Fruit fly (Drosophila melanogaster) whole organism, embryonic: ENCODE results near the gene Pis.

ENCODE experiments used
- Bdp1 ChIP-seq: fragments of 200-800 bp; sonication (Bioruptor generic); optimal IDR thresholded peaks from 3 replicates; lab custom pipeline; 2016; ENCODE audit warnings: missing biosample characterization, missing genetic modification characterization
- Blimp-1 ChIP-seq: fragments of 200-800 bp; sonication (Bioruptor generic); optimal IDR thresholded peaks from 3 replicates; lab custom pipeline; 2018; ENCODE audit warnings: missing biosample characterization, missing genetic modification characterization, mild to moderate bottlenecking, moderate library complexity, missing genetic modification reagents
- CG13287 ChIP-seq: fragments of 200-800 bp; sonication (Bioruptor generic); IDR thresholded peaks from 2 replicates; pipeline ENCODE4 v1.3.6; 2022; ENCODE audit warnings: missing biosample characterization, missing genetic modification characterization; ENCODE audit not compliant: partially characterized antibody
- CG14050 ChIP-seq: fragments of 200-800 bp; sonication (Bioruptor generic); IDR thresholded peaks from 3 replicates; pipeline ENCODE4 v1.3.6; 2022; ENCODE audit warnings: missing biosample characterization, missing genetic modification characterization
- CG14667 ChIP-seq: fragments of 200-800 bp; sonication (Bioruptor generic); IDR thresholded peaks from 2 replicates; pipeline ENCODE4 v1.3.6; 2022; ENCODE audit warnings: missing biosample characterization, missing genetic modification characterization
- CG1529 ChIP-seq: fragments of 200-800 bp; sonication (Bioruptor generic); optimal IDR thresholded peaks from 3 replicates; lab custom pipeline; 2018; ENCODE audit warnings: missing biosample characterization, missing genetic modification characterization
- CG16813 ChIP-seq: fragments of 200-800 bp; sonication (Bioruptor generic); IDR thresholded peaks from 3 replicates; pipeline ENCODE4 v1.3.6; 2022; ENCODE audit warnings: missing biosample characterization, missing genetic modification characterization; ENCODE audit not compliant: partially characterized antibody
- CG16815 ChIP-seq: fragments of 200-800 bp; sonication (Bioruptor generic); optimal IDR thresholded peaks from 3 replicates; lab custom pipeline; 2017; ENCODE audit warnings: missing biosample characterization, mild to moderate bottlenecking, missing genetic modification characterization
- CG17568 ChIP-seq: fragments of 200-800 bp; sonication (Bioruptor generic); optimal IDR thresholded peaks from 2 replicates; lab custom pipeline; 2018; ENCODE audit warnings: missing biosample characterization, mild to moderate bottlenecking, missing genetic modification characterization, moderate library complexity
- CG18262 ChIP-seq: fragments of 200-800 bp; optimal IDR thresholded peaks from 3 replicates; lab custom pipeline; 2019; ENCODE audit warnings: missing biosample characterization, mild to moderate bottlenecking, missing genetic modification characterization, moderate library complexity
- CG31224 ChIP-seq: fragments of 200-800 bp; sonication (Bioruptor generic); IDR thresholded peaks from 2 replicates; pipeline ENCODE4 v1.3.6; 2022; ENCODE audit warnings: missing biosample characterization, missing genetic modification characterization
- CG3838 ChIP-seq: fragments of 200-800 bp; sonication (Bioruptor generic); optimal IDR thresholded peaks from 3 replicates; lab custom pipeline; 2016; ENCODE audit warnings: missing biosample characterization, missing genetic modification characterization
- CG5180 ChIP-seq: fragments of 200-800 bp; sonication (Bioruptor generic); optimal IDR thresholded peaks from 3 replicates; lab custom pipeline; 2017; ENCODE audit warnings: missing biosample characterization, missing genetic modification characterization, mild to moderate bottlenecking, moderate library complexity, missing genetic modification reagents
- CG6765 ChIP-seq: fragments of 200-800 bp; sonication (Bioruptor generic); optimal IDR thresholded peaks from 3 replicates; lab custom pipeline; 2017; ENCODE audit warnings: missing biosample characterization, mild to moderate bottlenecking, missing genetic modification characterization
- CG7786 ChIP-seq: fragments of 200-800 bp; sonication (Bioruptor generic); optimal IDR thresholded peaks from 2 replicates; lab custom pipeline; 2016; ENCODE audit warnings: missing biosample characterization, missing genetic modification characterization
- CG8944 ChIP-seq: fragments of 200-800 bp; sonication (Bioruptor generic); optimal IDR thresholded peaks from 3 replicates; lab custom pipeline; 2016; ENCODE audit warnings: missing biosample characterization, missing genetic modification characterization
- CG9876 ChIP-seq: fragments of 200-800 bp; sonication (Bioruptor generic); optimal IDR thresholded peaks from 2 replicates; lab custom pipeline; 2016; ENCODE audit warnings: missing biosample characterization, missing genetic modification characterization
- CG9932 ChIP-seq: fragments of 200-800 bp; sonication (Bioruptor generic); IDR thresholded peaks from 2 replicates; pipeline ENCODE4 v1.3.6; 2022; ENCODE audit warnings: missing biosample characterization, missing genetic modification characterization
- Chrac-16 ChIP-seq: fragments of 200-800 bp; sonication (Bioruptor generic); optimal IDR thresholded peaks from 3 replicates; lab custom pipeline; 2016; ENCODE audit warnings: missing biosample characterization, missing genetic modification characterization
- CoRest ChIP-seq: fragments of 200-800 bp; sonication (Bioruptor generic); optimal IDR thresholded peaks from 3 replicates; lab custom pipeline; 2018; ENCODE audit warnings: missing biosample characterization, mild to moderate bottlenecking, missing genetic modification characterization, moderate library complexity
- Dbx ChIP-seq: fragments of 200-800 bp; sonication (Bioruptor generic); IDR thresholded peaks from 3 replicates; pipeline ENCODE4 v1.3.6; 2022; ENCODE audit warnings: missing biosample characterization, missing genetic modification characterization
- Deaf1 ChIP-seq: fragments of 200-800 bp; optimal IDR thresholded peaks from 3 replicates; lab custom pipeline; 2019; ENCODE audit warnings: missing biosample characterization, mild to moderate bottlenecking, missing genetic modification characterization, moderate library complexity
- E2f2 ChIP-seq: fragments of 200-800 bp; sonication (Bioruptor generic); IDR thresholded peaks from 2 replicates; pipeline ENCODE4 v1.3.6; 2022; ENCODE audit warnings: missing biosample characterization, missing genetic modification characterization
- Ets97D ChIP-seq: fragments of 200-800 bp; sonication (Bioruptor generic); optimal IDR thresholded peaks from 3 replicates; lab custom pipeline; 2016; ENCODE audit warnings: missing biosample characterization, missing genetic modification characterization
- Fer1 ChIP-seq: fragments of 200-800 bp; sonication (Bioruptor generic); optimal IDR thresholded peaks from 2 replicates; lab custom pipeline; 2017; ENCODE audit warnings: missing biosample characterization, mild to moderate bottlenecking, missing genetic modification characterization
- Fer3 ChIP-seq: fragments of 200-800 bp; sonication (Bioruptor generic); optimal IDR thresholded peaks from 2 replicates; lab custom pipeline; 2018; ENCODE audit warnings: missing biosample characterization, mild to moderate bottlenecking, missing genetic modification characterization, moderate library complexity
- HHEX ChIP-seq: fragments of 200-800 bp; sonication (Bioruptor generic); optimal IDR thresholded peaks from 3 replicates; lab custom pipeline; 2017; ENCODE audit warnings: missing biosample characterization, mild to moderate bottlenecking, missing genetic modification characterization, missing genetic modification reagents
- Hey ChIP-seq: fragments of 200-800 bp; sonication (Bioruptor generic); optimal IDR thresholded peaks from 3 replicates; lab custom pipeline; 2018; ENCODE audit warnings: missing biosample characterization, mild to moderate bottlenecking, missing genetic modification characterization
- HmgZ ChIP-seq: fragments of 200-800 bp; sonication (Bioruptor generic); optimal IDR thresholded peaks from 2 replicates; lab custom pipeline; 2018; ENCODE audit warnings: missing biosample characterization, mild to moderate bottlenecking, missing genetic modification characterization
- Nf-YC ChIP-seq: fragments of 200-800 bp; optimal IDR thresholded peaks from 3 replicates; lab custom pipeline; 2019; ENCODE audit warnings: missing biosample characterization, mild to moderate bottlenecking, missing genetic modification characterization, moderate library complexity
- ac ChIP-seq: fragments of 200-800 bp; sonication (Bioruptor generic); optimal IDR thresholded peaks from 3 replicates; lab custom pipeline; 2017; ENCODE audit warnings: missing biosample characterization, mild to moderate bottlenecking, missing genetic modification characterization
- amos ChIP-seq: fragments of 200-800 bp; sonication (Bioruptor generic); IDR thresholded peaks from 2 replicates; pipeline ENCODE4 v1.3.6; 2022; ENCODE audit warnings: missing biosample characterization, missing genetic modification characterization; ENCODE audit not compliant: partially characterized antibody
- bab2 ChIP-seq: fragments of 200-800 bp; sonication (Bioruptor generic); optimal IDR thresholded peaks from 2 replicates; lab custom pipeline; 2016; ENCODE audit warnings: missing biosample characterization, missing genetic modification characterization
- bbx ChIP-seq: fragments of 200-800 bp; sonication (Bioruptor generic); IDR thresholded peaks from 2 replicates; pipeline ENCODE4 v1.3.6; 2022; ENCODE audit warnings: missing biosample characterization, missing genetic modification characterization; ENCODE audit not compliant: partially characterized antibody
- crc ChIP-seq: fragments of 200-800 bp; sonication (Bioruptor generic); optimal IDR thresholded peaks from 2 replicates; lab custom pipeline; 2016; ENCODE audit warnings: missing biosample characterization, missing genetic modification characterization
- cwo ChIP-seq: fragments of 200-800 bp; sonication (Bioruptor generic); optimal IDR thresholded peaks from 3 replicates; lab custom pipeline; 2017; ENCODE audit warnings: missing biosample characterization, missing genetic modification characterization, mild to moderate bottlenecking, moderate library complexity, missing genetic modification reagents
- insv ChIP-seq, 2 experiments: fragments of 200-800 bp; sonication (Bioruptor generic); optimal IDR thresholded peaks; 3 replicates each; lab custom pipeline; 2016 to 2018; ENCODE audit warnings: missing biosample characterization in 2 of 2, missing genetic modification characterization in 2 of 2
- pb ChIP-seq: fragments of 200-800 bp; sonication (Bioruptor generic); optimal IDR thresholded peaks from 3 replicates; lab custom pipeline; 2016; ENCODE audit warnings: missing biosample characterization, missing genetic modification characterization
- pros ChIP-seq: fragments of 200-800 bp; sonication (Bioruptor generic); optimal IDR thresholded peaks from 3 replicates; lab custom pipeline; 2019; ENCODE audit warnings: missing biosample characterization, mild to moderate bottlenecking, missing genetic modification characterization, moderate library complexity
- pzg ChIP-seq: fragments of 200-800 bp; sonication (Bioruptor generic); optimal IDR thresholded peaks from 3 replicates; lab custom pipeline; 2018; ENCODE audit warnings: missing biosample characterization, mild to moderate bottlenecking, missing genetic modification characterization, moderate library complexity
- rib ChIP-seq: fragments of 200-800 bp; sonication (Bioruptor generic); IDR thresholded peaks from 2 replicates; pipeline ENCODE4 v1.3.6; 2022; ENCODE audit warnings: missing biosample characterization, missing genetic modification characterization
- row ChIP-seq: fragments of 200-800 bp; sonication (Bioruptor generic); IDR thresholded peaks from 3 replicates; pipeline ENCODE4 v1.3.6; 2022; ENCODE audit warnings: missing biosample characterization, missing genetic modification characterization
- sc ChIP-seq, 3 experiments: fragments of >200 bp in 2 of 3; fragments of 200-800 bp in 1 of 3; sonication (Bioruptor generic) in 1 of 3; optimal IDR thresholded peaks; 2 replicates in 2 of 3; 3 replicates in 1 of 3; lab custom pipeline; 2017; ENCODE audit warnings: mild to moderate bottlenecking in 1 of 3, missing biosample characterization in 1 of 3, missing genetic modification characterization in 1 of 3, missing genetic modification reagents in 1 of 3
- schlank ChIP-seq: fragments of 200-800 bp; sonication (Bioruptor generic); optimal IDR thresholded peaks from 2 replicates; lab custom pipeline; 2018; ENCODE audit warnings: missing biosample characterization, mild to moderate bottlenecking, missing genetic modification characterization
- scrt ChIP-seq: fragments of 200-800 bp; sonication (Bioruptor generic); optimal IDR thresholded peaks from 2 replicates; lab custom pipeline; 2018; ENCODE audit warnings: missing biosample characterization, mild to moderate bottlenecking, missing genetic modification characterization, moderate library complexity
- slou ChIP-seq: fragments of 200-800 bp; sonication (Bioruptor generic); optimal IDR thresholded peaks from 3 replicates; lab custom pipeline; 2016; ENCODE audit warnings: missing biosample characterization, missing genetic modification characterization
- sob ChIP-seq: fragments of 200-800 bp; sonication (Bioruptor generic); IDR thresholded peaks from 2 replicates; pipeline ENCODE4 v1.3.6; 2022; ENCODE audit warnings: missing biosample characterization, missing genetic modification characterization
- zen ChIP-seq: fragments of 200-800 bp; sonication (Bioruptor generic); optimal IDR thresholded peaks from 3 replicates; lab custom pipeline; 2018; ENCODE audit warnings: missing biosample characterization, mild to moderate bottlenecking, missing genetic modification characterization, moderate library complexity
- zen2 ChIP-seq: fragments of 200-800 bp; sonication (Bioruptor generic); IDR thresholded peaks from 3 replicates; pipeline ENCODE4 v1.3.6; 2022; ENCODE audit warnings: missing biosample characterization, missing genetic modification characterization; ENCODE audit not compliant: partially characterized antibody

The Pis gene

dm6 chrX:15738890-15739550 lies 35.5 kb upstream of the Pis start, which contains the start of the genes CG11679 and CG8206 (continued):
- no peak for TF ChIP-seq Deaf1 (tag; lab: Kevin White, UChicago)
- TF ChIP-seq bab2 (GFP tag; lab: Kevin White, UChicago): peak; percentile 21
- no peak for TF ChIP-seq CG5180
- TF ChIP-seq Bdp1 (GFP tag; lab: Kevin White, UChicago): no peak
- TF ChIP-seq Fer1 (GFP tag; lab: Kevin White, UChicago): peak; percentile 36
- TF ChIP-seq CG9932 (GFP tag; lab: Robert Waterston, UW): peak; percentile 61
- TF ChIP-seq schlank (tag; lab: Kevin White, UChicago): no peak
- TF ChIP-seq sob: peak; percentile 24; the same call in 1 of the 2 replicates
- TF ChIP-seq Blimp-1 (GFP tag; lab: Kevin White, UChicago): no peak
- TF ChIP-seq CG16813: peak; percentile 39; the same call in 2 of the 3 replicates
- TF ChIP-seq CG1529 (GFP tag; lab: Kevin White, UChicago): no peak
- 0 out of 2 replicates have a peak, but pooled peaks have one; percentile 17 for TF ChIP-seq E2f2
- no peak for TF ChIP-seq pb (GFP tag; lab: Kevin White, UChicago)
- TF ChIP-seq crc (GFP tag; lab: Kevin White, UChicago): no peak
- no peak for TF ChIP-seq pros (GFP tag; lab: Kevin White, UChicago)
- no peak for TF ChIP-seq rib (GFP tag; lab: Robert Waterston, UW)
- TF ChIP-seq CG17568 (GFP tag; lab: Kevin White, UChicago): no peak
- TF ChIP-seq CG9876 (GFP tag; lab: Kevin White, UChicago): no peak
- no peak for TF ChIP-seq CG31224 (GFP tag; lab: Robert Waterston, UW)
- peak; percentile 42 for TF ChIP-seq Nf-YC
- no peak for TF ChIP-seq ac
- no peak for TF ChIP-seq CG14050
- no peak for TF ChIP-seq HHEX (GFP tag; lab: Kevin White, UChicago)
- TF ChIP-seq CG13287 (GFP tag; lab: Robert Waterston, UW): peak; percentile 45
- TF ChIP-seq CG7786: peak; percentile 54
- no peak for TF ChIP-seq CG6765
- TF ChIP-seq zen: no peak
- peak; percentile 3 for TF ChIP-seq Fer3
- TF ChIP-seq CoRest: peak; percentile 59
- TF ChIP-seq insv (GFP tag; optimal IDR thresholded peaks at IDR 0.05; lab: Kevin White, UChicago): peak in 1 of 2 experiments; percentile 33
- TF ChIP-seq amos: no peak
- peak; percentile 24 for TF ChIP-seq Chrac-16
- TF ChIP-seq sc (optimal IDR thresholded peaks at IDR 0.05; lab: Kevin White, UChicago): no peak
- no peak for TF ChIP-seq sc (GFP tag; optimal IDR thresholded peaks at IDR 0.05; lab: Kevin White, UChicago)
- no peak for TF ChIP-seq slou (GFP tag; lab: Kevin White, UChicago)
- peak; percentile 32; the same call in 1 of the 2 replicates for TF ChIP-seq bbx (GFP tag; lab: Robert Waterston, UW)
- peak; percentile 27 for TF ChIP-seq scrt (GFP tag; lab: Kevin White, UChicago)
- TF ChIP-seq cwo (GFP tag; lab: Kevin White, UChicago): peak; percentile 25
- no peak for TF ChIP-seq CG3838 (GFP tag; lab: Kevin White, UChicago)
- TF ChIP-seq CG14667 (GFP tag; lab: Robert Waterston, UW): no peak
- TF ChIP-seq pzg (GFP tag; lab: Kevin White, UChicago): peak; percentile 54
- no peak for TF ChIP-seq Hey (tag; lab: Kevin White, UChicago)
- peak; percentile 57 for TF ChIP-seq HmgZ (tag; lab: Kevin White, UChicago)
- TF ChIP-seq Dbx (GFP tag; lab: Robert Waterston, UW): no peak
- no peak for TF ChIP-seq CG16815
- TF ChIP-seq zen2 (GFP tag; lab: Robert Waterston, UW): no peak
- peak; percentile 22 for TF ChIP-seq Ets97D (GFP tag; lab: Kevin White, UChicago)
- peak; percentile 89 for TF ChIP-seq row (GFP tag; lab: Robert Waterston, UW)
- TF ChIP-seq CG18262: peak; percentile 29
- TF ChIP-seq CG8944 (GFP tag; lab: Kevin White, UChicago): peak; percentile 67
